Worm (Caenorhabditis elegans) whole organism, early embryonic: ENCODE measurements around the gene cysl-2.

ENCODE experiments used
- B0310.2 ChIP-seq: sonication (generic microtip); optimal IDR thresholded peaks from 2 replicates; lab custom pipeline; 2016; ENCODE audit warnings: mild to moderate bottlenecking, missing genetic modification characterization, missing compliant biosample characterization
- ama-1 ChIP-seq: fragments of 150-350 bp; optimal IDR thresholded peaks from 2 replicates; lab custom pipeline; 2014
- ets-7 ChIP-seq: sonication (generic microtip); optimal IDR thresholded peaks from 2 replicates; lab custom pipeline; 2016; ENCODE audit warnings: missing genotype, missing genetic modification characterization, missing compliant biosample characterization
- hnd-1 ChIP-seq: sonication (generic microtip); optimal IDR thresholded peaks from 2 replicates; lab custom pipeline; 2016; ENCODE audit warnings: missing genetic modification characterization, missing compliant biosample characterization
- scrt-1 ChIP-seq: fragments of 200-800 bp; sonication (Bioruptor generic); IDR thresholded peaks from 2 replicates; pipeline ENCODE4 v1.3.6; 2022; ENCODE audit warnings: missing genetic modification characterization, missing compliant biosample characterization

ce11 chrII:14500122-14500521, 5.9 kb upstream of the cysl-2 start, which contains the start of gene K10H10.4:
- TF ChIP-seq ets-7 (tag; lab: Kevin White, UChicago): no peak
- TF ChIP-seq ama-1 (lab: Kevin White, UChicago): no peak
- no peak for TF ChIP-seq scrt-1
- no peak for TF ChIP-seq B0310.2 (tag; lab: Kevin White, UChicago)
- no peak for TF ChIP-seq hnd-1 (tag; lab: Kevin White, UChicago)
